Worm (Caenorhabditis elegans) whole organism, mixed stage, embryonic: ENCODE data around the gene str-8.
"Not testable (repeated sequence)": the region's sequence is repeated elsewhere in the genome, so short reads cannot be mapped to it uniquely, and the experiment has no call there.

ENCODE experiments used
- elt-3 ChIP-seq: fragments of 150-350 bp; optimal IDR thresholded peaks from 2 replicates; lab custom pipeline; 2014; ENCODE audit warnings: missing biosample characterization, missing genetic modification characterization
- lin-32 ChIP-seq: fragments of 200-800 bp; sonication (Bioruptor generic); optimal IDR thresholded peaks from 2 replicates; lab custom pipeline; 2018; ENCODE audit warnings: mild to moderate bottlenecking, missing genetic modification characterization, missing compliant biosample characterization
- mep-1 ChIP-seq: fragments of 150-350 bp; optimal IDR thresholded peaks from 2 replicates; lab custom pipeline; 2017; ENCODE audit warnings: missing biosample characterization, missing genetic modification reagents, missing genetic modification characterization, inconsistent platforms
- nhr-237 ChIP-seq: fragments of 150-350 bp; optimal IDR thresholded peaks from 2 replicates; lab custom pipeline; 2014; ENCODE audit warnings: missing biosample characterization, missing genetic modification characterization

- TF ChIP-seq elt-3 (tag; lab: Kevin White, UChicago); nhr-237 (tag; lab: Kevin White, UChicago); lin-32 (GFP tag; lab: Kevin White, UChicago); mep-1: not testable (repeated sequence)
Measured at ce11 chrV:15754731-15755130, at the start of gene str-8.
